Worm (Caenorhabditis elegans) whole organism, L1 larva: Measurements from ENCODE around the gene cpt-1.

Experiments
- C34B4.2 ChIP-seq: sonication (generic microtip); optimal IDR thresholded peaks from 2 replicates; lab custom pipeline; 2017; ENCODE audit warnings: mild to moderate bottlenecking, missing genetic modification characterization, missing compliant biosample characterization
- ces-1 ChIP-seq: fragments of 150-350 bp; optimal IDR thresholded peaks from 2 replicates; lab custom pipeline; 2014; ENCODE audit warnings: missing biosample characterization, missing genetic modification reagents, missing genetic modification characterization
- egl-27 ChIP-seq, 2 experiments: fragments of 150-350 bp in 1 of 2; sonication (generic microtip); optimal IDR thresholded peaks; 3 replicates each; lab custom pipeline; 2017 to 2018; ENCODE audit warnings: missing biosample characterization in 2 of 2, missing genetic modification characterization in 2 of 2, missing genetic modification reagents in 2 of 2
- mdl-1 ChIP-seq, 2 experiments: fragments of 150-350 bp; optimal IDR thresholded peaks; 2 replicates each; lab custom pipeline; 2014 to 2017; ENCODE audit warnings: missing biosample characterization in 2 of 2, missing genetic modification characterization in 2 of 2, inconsistent platforms in 1 of 2
- mep-1 ChIP-seq: fragments of 150-350 bp; optimal IDR thresholded peaks from 2 replicates; lab custom pipeline; 2014; ENCODE audit warnings: missing biosample characterization, missing genetic modification characterization
- pqm-1 ChIP-seq: sonication (generic microtip); optimal IDR thresholded peaks from 3 replicates; lab custom pipeline; 2017; ENCODE audit warnings: missing biosample characterization, missing genetic modification characterization
- snpc-4 ChIP-seq: fragments of 150-350 bp; optimal IDR thresholded peaks from 2 replicates; lab custom pipeline; 2014; ENCODE audit warnings: missing biosample characterization, missing genetic modification characterization
- sptf-1 ChIP-seq: fragments of 150-350 bp; optimal IDR thresholded peaks from 2 replicates; lab custom pipeline; 2014; ENCODE audit warnings: missing biosample characterization, missing genetic modification characterization
- unc-62 ChIP-seq: fragments of 150-350 bp; optimal IDR thresholded peaks from 2 replicates; lab custom pipeline; 2014; ENCODE audit warnings: missing biosample characterization, missing genetic modification reagents, missing genetic modification characterization
- vab-15 ChIP-seq: sonication (generic microtip); optimal IDR thresholded peaks from 2 replicates; lab custom pipeline; 2017; ENCODE audit warnings: missing genotype, mild to moderate bottlenecking, missing genetic modification characterization, missing compliant biosample characterization
- zip-4 ChIP-seq: fragments of 200-800 bp; sonication (Bioruptor generic); optimal IDR thresholded peaks from 2 replicates; lab custom pipeline; 2018; ENCODE audit warnings: mild to moderate bottlenecking, missing genetic modification characterization, moderate library complexity, missing compliant biosample characterization

- no peak for TF ChIP-seq snpc-4
- TF ChIP-seq pqm-1 (tag; lab: Kevin White, UChicago): no peak
- no peak for TF ChIP-seq vab-15
- no peak for TF ChIP-seq mep-1 (tag; lab: Kevin White, UChicago)
- TF ChIP-seq ces-1 (GFP tag; lab: Kevin White, UChicago): no peak
- no peak for TF ChIP-seq egl-27 (tag; optimal IDR thresholded peaks at IDR 0.05; lab: Kevin White, UChicago)
- no peak for TF ChIP-seq C34B4.2 (tag; lab: Kevin White, UChicago)
- no peak for TF ChIP-seq zip-4 (GFP tag; lab: Kevin White, UChicago)
- TF ChIP-seq sptf-1 (tag; lab: Kevin White, UChicago): no peak
- TF ChIP-seq unc-62 (GFP tag; lab: Kevin White, UChicago): no peak
- no peak for TF ChIP-seq mdl-1 (tag; optimal IDR thresholded peaks at IDR 0.05; lab: Kevin White, UChicago)
These were observed 31.8 kb downstream of the cpt-1 start for ce11 chrII:12764476-12764875.
